Fruit fly (Drosophila melanogaster) whole organism, wandering third instar larva: ENCODE results near the gene CG31730.

ENCODE experiments used
- CG32264 ChIP-seq: fragments of 200-800 bp; sonication (Bioruptor generic); optimal IDR thresholded peaks from 2 replicates; lab custom pipeline; 2016; ENCODE audit warnings: missing biosample characterization, missing genetic modification characterization
- CG9705 ChIP-seq: fragments of 200-800 bp; sonication (Bioruptor generic); optimal IDR thresholded peaks from 2 replicates; lab custom pipeline; 2018; ENCODE audit warnings: missing biosample characterization, mild to moderate bottlenecking, missing genetic modification characterization
- CrebA ChIP-seq: fragments of 200-800 bp; sonication (Bioruptor generic); optimal IDR thresholded peaks from 2 replicates; lab custom pipeline; 2016; ENCODE audit warnings: missing biosample characterization, mild to moderate bottlenecking, missing genetic modification characterization, borderline replicate concordance
- Hnf4 ChIP-seq: fragments of 200-800 bp; sonication (Bioruptor generic); optimal IDR thresholded peaks from 2 replicates; lab custom pipeline; 2016; ENCODE audit warnings: missing biosample characterization, mild to moderate bottlenecking, missing genetic modification characterization
- Hr78 ChIP-seq: fragments of >200 bp; optimal IDR thresholded peaks from 2 replicates; lab custom pipeline; 2017; ENCODE audit warnings: missing biosample characterization, missing genetic modification characterization
- br ChIP-seq: fragments of 200-800 bp; sonication (Bioruptor generic); optimal IDR thresholded peaks from 2 replicates; lab custom pipeline; 2016; ENCODE audit warnings: missing biosample characterization, missing genetic modification characterization
- brk ChIP-seq: fragments of 200-800 bp; sonication (Bioruptor generic); optimal IDR thresholded peaks from 2 replicates; lab custom pipeline; 2016; ENCODE audit warnings: missing biosample characterization, mild to moderate bottlenecking, missing genetic modification characterization
- psq ChIP-seq: fragments of 200-800 bp; sonication (Bioruptor generic); optimal IDR thresholded peaks from 3 replicates; lab custom pipeline; 2017; ENCODE audit warnings: missing biosample characterization, mild to moderate bottlenecking, missing genetic modification characterization, moderate library complexity
- sage ChIP-seq: fragments of 200-800 bp; sonication (Bioruptor generic); optimal IDR thresholded peaks from 2 replicates; lab custom pipeline; 2016; ENCODE audit warnings: missing biosample characterization, mild to moderate bottlenecking, missing genetic modification characterization
- tai ChIP-seq: sonication (Bioruptor generic); optimal IDR thresholded peaks from 2 replicates; lab custom pipeline; 2016; ENCODE audit warnings: missing biosample characterization, missing genetic modification characterization
- woc ChIP-seq: sonication (Bioruptor generic); optimal IDR thresholded peaks from 2 replicates; lab custom pipeline; 2016; ENCODE audit warnings: missing biosample characterization, mild to moderate bottlenecking, missing genetic modification characterization

DNA sequence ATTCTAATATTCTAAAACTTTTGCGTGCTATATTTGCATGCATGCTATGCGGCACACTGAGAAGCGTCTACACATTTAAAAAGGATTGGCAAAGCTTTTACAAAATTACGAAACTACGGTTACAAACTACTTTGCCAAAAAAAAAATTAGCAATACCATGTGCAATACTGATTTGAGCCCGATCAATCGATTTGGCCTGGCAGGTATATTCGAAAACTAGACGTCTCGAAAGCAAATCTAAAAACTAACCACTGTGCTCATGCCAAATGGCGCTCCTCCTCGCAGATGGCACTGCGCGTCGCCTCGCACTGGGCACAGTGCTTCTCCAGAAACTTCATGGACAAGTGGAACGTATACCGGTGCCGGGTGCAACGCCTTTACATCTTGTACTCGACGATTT lies 44.9 kb upstream of the CG31730 start, which contains the start of gene CG16825:
- TF ChIP-seq CG32264 (GFP tag; lab: Kevin White, UChicago) (no peak), sage (GFP tag; lab: Kevin White, UChicago) (no peak), woc (GFP tag; lab: Kevin White, UChicago) (no peak), Hr78 (no peak), tai (GFP tag; lab: Kevin White, UChicago) (no peak), br (GFP tag; lab: Kevin White, UChicago) (no peak), Hnf4 (GFP tag; lab: Kevin White, UChicago) (no peak), CG9705 (GFP tag; lab: Kevin White, UChicago) (no peak), CrebA (no peak), psq (no peak), brk (GFP tag; lab: Kevin White, UChicago) (no peak)
